Fruit fly (Drosophila melanogaster): ENCODE data around the gene CG4313.

DNA sequence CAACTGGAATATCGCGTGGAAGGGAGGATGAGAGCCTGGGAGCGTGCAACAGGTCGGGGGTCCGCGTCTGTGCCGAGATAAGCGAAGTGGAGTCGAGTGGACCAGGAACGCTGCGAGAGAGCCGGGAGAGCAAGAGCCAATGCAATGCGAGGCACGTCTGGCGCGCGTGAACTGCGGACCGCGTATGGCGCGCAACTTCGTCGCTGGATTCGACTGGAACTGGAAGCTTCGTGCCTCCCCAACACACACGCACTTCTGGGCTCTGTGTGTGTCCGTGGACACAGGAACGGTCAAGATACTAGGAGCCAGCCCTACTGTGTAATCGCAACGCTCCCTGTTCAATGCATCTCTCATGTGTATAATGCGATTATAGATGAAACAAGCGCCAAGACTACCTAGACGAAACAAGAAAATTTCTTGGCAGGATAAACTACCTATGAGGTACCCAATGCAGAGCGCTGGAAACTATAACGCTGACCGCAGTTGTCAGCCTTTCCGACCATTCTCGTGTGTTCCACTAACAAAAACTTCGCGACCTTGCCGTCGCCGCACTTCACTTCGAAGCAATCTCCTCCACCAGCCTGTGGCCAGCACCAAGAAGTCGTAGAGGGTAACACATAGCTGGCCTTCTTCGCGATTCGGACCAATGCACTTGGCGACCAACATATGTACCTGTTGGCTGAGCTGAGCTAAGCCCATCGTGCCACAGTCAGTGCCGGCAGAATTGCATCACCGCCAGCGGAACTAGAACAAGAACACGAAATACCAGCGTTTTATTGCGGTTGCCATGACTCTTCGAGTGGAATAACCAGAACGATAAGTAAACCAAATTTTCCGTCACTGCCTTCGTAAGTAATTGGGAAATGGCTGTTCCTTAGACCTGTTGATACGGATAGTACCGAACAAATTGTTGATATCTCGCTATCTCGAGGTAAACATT, 30.5 kb downstream of the CG4313 start, which contains the start of gene Rtca:
- TF ChIP-seq CTCF (optimal IDR thresholded peaks at IDR 0.05) (no peak), CG8478 (optimal IDR thresholded peaks at IDR 0.05) (no peak)

All from S2 (cell line).